Worm (Caenorhabditis elegans) whole organism, L2 larva: Measurements from ENCODE around the gene try-8.

Experiments used
- C34F6.9 ChIP-seq: fragments of 150-350 bp; optimal IDR thresholded peaks from 2 replicates; lab custom pipeline; 2014; ENCODE audit warnings: missing biosample characterization, missing genetic modification characterization
- F13H6.1 ChIP-seq: sonication (generic microtip); optimal IDR thresholded peaks from 2 replicates; lab custom pipeline; 2016; ENCODE audit warnings: missing genetic modification characterization, missing compliant biosample characterization
- R02D3.7 ChIP-seq: fragments of 150-350 bp; optimal IDR thresholded peaks from 2 replicates; lab custom pipeline; 2014; ENCODE audit warnings: missing biosample characterization, missing genetic modification characterization
- Y55F3AM.14 ChIP-seq: fragments of 200-800 bp; sonication (Bioruptor generic); optimal IDR thresholded peaks from 2 replicates; lab custom pipeline; 2018; ENCODE audit warnings: mild to moderate bottlenecking, missing genetic modification characterization, missing compliant biosample characterization
- ZK546.5 ChIP-seq: sonication (generic microtip); optimal IDR thresholded peaks from 2 replicates; lab custom pipeline; 2017; ENCODE audit warnings: missing biosample characterization, missing genetic modification characterization
- alr-1 ChIP-seq: fragments of 150-350 bp; optimal IDR thresholded peaks from 2 replicates; lab custom pipeline; 2014; ENCODE audit warnings: missing biosample characterization, missing genetic modification characterization
- aly-2 ChIP-seq: fragments of 150-350 bp; optimal IDR thresholded peaks from 2 replicates; lab custom pipeline; 2014; ENCODE audit warnings: missing biosample characterization, missing genetic modification characterization
- ama-1 ChIP-seq: fragments of 150-350 bp; optimal IDR thresholded peaks from 2 replicates; lab custom pipeline; 2018; ENCODE audit warnings: inconsistent platforms
- blmp-1 ChIP-seq: sonication (generic microtip); optimal IDR thresholded peaks from 2 replicates; lab custom pipeline; 2017; ENCODE audit warnings: missing genetic modification characterization, mild to moderate bottlenecking, missing compliant biosample characterization, antibody characterized with exemption, moderate library complexity; ENCODE audit not compliant: insufficient read depth
- ceh-16 ChIP-seq: fragments of 150-350 bp; optimal IDR thresholded peaks from 2 replicates; lab custom pipeline; 2014; ENCODE audit warnings: missing biosample characterization, missing genetic modification characterization
- crh-2 ChIP-seq: sonication (generic microtip); optimal IDR thresholded peaks from 2 replicates; lab custom pipeline; 2017; ENCODE audit warnings: missing biosample characterization, missing genetic modification characterization
- dmd-4 ChIP-seq: sonication (generic microtip); optimal IDR thresholded peaks from 2 replicates; lab custom pipeline; 2017; ENCODE audit warnings: missing biosample characterization, missing genetic modification characterization
- elt-1 ChIP-seq: fragments of 150-350 bp; optimal IDR thresholded peaks from 2 replicates; lab custom pipeline; 2014; ENCODE audit warnings: missing biosample characterization, missing genetic modification characterization
- elt-3 ChIP-seq: sonication (generic microtip); optimal IDR thresholded peaks from 2 replicates; lab custom pipeline; 2017; ENCODE audit warnings: missing biosample characterization, missing genetic modification characterization
- fos-1 ChIP-seq: fragments of 150-350 bp; optimal IDR thresholded peaks from 2 replicates; lab custom pipeline; 2014; ENCODE audit warnings: missing biosample characterization, missing genetic modification characterization
- gmeb-1 ChIP-seq: fragments of 150-350 bp; optimal IDR thresholded peaks from 2 replicates; lab custom pipeline; 2014; ENCODE audit warnings: missing biosample characterization, missing genetic modification characterization
- lin-39 ChIP-seq: fragments of 150-350 bp; optimal IDR thresholded peaks from 2 replicates; lab custom pipeline; 2014; ENCODE audit warnings: missing biosample characterization, missing genetic modification reagents, missing genetic modification characterization
- lsy-2 ChIP-seq, 2 experiments: fragments of 150-350 bp in 1 of 2; sonication (generic microtip) in 1 of 2; optimal IDR thresholded peaks; 2 replicates each; lab custom pipeline; 2014 to 2017; ENCODE audit warnings: missing biosample characterization in 2 of 2, missing genetic modification characterization in 2 of 2
- mab-5 ChIP-seq: fragments of 150-350 bp; optimal IDR thresholded peaks from 2 replicates; lab custom pipeline; 2014; ENCODE audit warnings: missing biosample characterization, missing genetic modification characterization
- mbf-1 ChIP-seq: sonication (generic microtip); optimal IDR thresholded peaks from 2 replicates; lab custom pipeline; 2017; ENCODE audit warnings: missing biosample characterization, missing genetic modification characterization
- mdl-1 ChIP-seq, 2 experiments: fragments of 150-350 bp in 1 of 2; sonication (generic microtip) in 1 of 2; optimal IDR thresholded peaks; 2 replicates each; lab custom pipeline; 2017; ENCODE audit warnings: missing biosample characterization in 2 of 2, missing genetic modification characterization in 2 of 2
- nhr-11 ChIP-seq: fragments of 150-350 bp; optimal IDR thresholded peaks from 2 replicates; lab custom pipeline; 2014; ENCODE audit warnings: missing biosample characterization, missing genetic modification characterization
- nhr-12 ChIP-seq: fragments of 150-350 bp; optimal IDR thresholded peaks from 2 replicates; lab custom pipeline; 2014; ENCODE audit warnings: missing biosample characterization, missing genetic modification characterization
- nhr-21 ChIP-seq: fragments of 150-350 bp; optimal IDR thresholded peaks from 2 replicates; lab custom pipeline; 2014; ENCODE audit warnings: missing biosample characterization, missing genetic modification characterization
- nhr-23 ChIP-seq: fragments of 150-350 bp; optimal IDR thresholded peaks from 2 replicates; lab custom pipeline; 2014; ENCODE audit warnings: missing biosample characterization, missing genetic modification reagents, missing genetic modification characterization
- nhr-237 ChIP-seq: fragments of 150-350 bp; optimal IDR thresholded peaks from 2 replicates; lab custom pipeline; 2014; ENCODE audit warnings: missing biosample characterization, missing genetic modification characterization
- nhr-25 ChIP-seq: fragments of 150-350 bp; sonication (generic microtip); optimal IDR thresholded peaks from 3 replicates; lab custom pipeline; 2014; ENCODE audit warnings: missing biosample characterization, missing genetic modification characterization
- nhr-6 ChIP-seq: fragments of 150-350 bp; optimal IDR thresholded peaks from 2 replicates; lab custom pipeline; 2014; ENCODE audit warnings: missing biosample characterization, missing genetic modification characterization
- nhr-77 ChIP-seq: fragments of 150-350 bp; optimal IDR thresholded peaks from 2 replicates; lab custom pipeline; 2014; ENCODE audit warnings: missing biosample characterization, missing genetic modification characterization
- peb-1 ChIP-seq: fragments of 150-350 bp; optimal IDR thresholded peaks from 2 replicates; lab custom pipeline; 2014; ENCODE audit warnings: missing biosample characterization, missing genetic modification characterization
- sma-3 ChIP-seq: sonication (generic microtip); optimal IDR thresholded peaks from 2 replicates; lab custom pipeline; 2016; ENCODE audit warnings: missing genetic modification reagents, missing genetic modification characterization, missing compliant biosample characterization
- sma-9 ChIP-seq, 2 experiments: fragments of 150-350 bp in 1 of 2; sonication (generic microtip) in 1 of 2; optimal IDR thresholded peaks; 2 replicates each; lab custom pipeline; 2014 to 2016; ENCODE audit warnings: missing genetic modification characterization in 2 of 2, mild to moderate bottlenecking in 1 of 2, missing biosample characterization in 1 of 2, missing compliant biosample characterization in 1 of 2, missing genetic modification reagents in 1 of 2, moderate library complexity in 1 of 2
- snpc-4 ChIP-seq: fragments of 150-350 bp; optimal IDR thresholded peaks from 2 replicates; lab custom pipeline; 2014; ENCODE audit warnings: missing biosample characterization, missing genetic modification characterization
- unc-39 ChIP-seq: fragments of 150-350 bp; optimal IDR thresholded peaks from 2 replicates; lab custom pipeline; 2014; ENCODE audit warnings: missing biosample characterization, missing genetic modification characterization
- unc-55 ChIP-seq: fragments of 150-350 bp; sonication (generic microtip); optimal IDR thresholded peaks from 3 replicates; lab custom pipeline; 2014; ENCODE audit warnings: missing biosample characterization, missing genetic modification reagents, missing genetic modification characterization
- zag-1 ChIP-seq: fragments of 150-350 bp; optimal IDR thresholded peaks from 2 replicates; lab custom pipeline; 2014; ENCODE audit warnings: missing biosample characterization, missing genetic modification characterization
- ztf-1 ChIP-seq: fragments of 200-800 bp; sonication (Bioruptor generic); conservative IDR thresholded peaks from 2 replicates; pipeline ENCODE4 v1.3.6; 2022; ENCODE audit warnings: missing genetic modification characterization, missing compliant biosample characterization
- ztf-11 ChIP-seq: sonication (generic microtip); optimal IDR thresholded peaks from 2 replicates; lab custom pipeline; 2017; ENCODE audit warnings: missing biosample characterization, missing genetic modification characterization
- ztf-4 ChIP-seq: fragments of 150-350 bp; optimal IDR thresholded peaks from 2 replicates; lab custom pipeline; 2014; ENCODE audit warnings: missing biosample characterization, missing genetic modification characterization

The try-8 gene

ce11 chrV:7454236-7454635, at the start of gene try-8:
Gene try-8, minus strand, starts transcription at chrV:7454336.
- TF ChIP-seq mab-5 (no peak), nhr-25 (no peak), ztf-1 (GFP tag; lab: Robert Waterston, UW) (no peak), nhr-23 (tag; lab: Kevin White, UChicago) (no peak), ztf-11 (no peak), ceh-16 (no peak), R02D3.7 (tag; lab: Kevin White, UChicago) (no peak), sma-3 (GFP tag; lab: Kevin White, UChicago) (no peak)

- TF ChIP-seq peb-1 (tag; lab: Kevin White, UChicago): no peak
- no peak for TF ChIP-seq elt-3 (tag; lab: Kevin White, UChicago)
- no peak for TF ChIP-seq nhr-25
- no peak for TF ChIP-seq nhr-12
- no peak for TF ChIP-seq R02D3.7 (tag; lab: Kevin White, UChicago)
- TF ChIP-seq ztf-11: no peak
- no peak for TF ChIP-seq zag-1 (tag; lab: Kevin White, UChicago)
- TF ChIP-seq sma-9 (GFP tag; optimal IDR thresholded peaks at IDR 0.05; lab: Kevin White, UChicago): no peak
- TF ChIP-seq sma-9 (tag; optimal IDR thresholded peaks at IDR 0.05; lab: Kevin White, UChicago): no peak
- TF ChIP-seq nhr-77 (tag; lab: Kevin White, UChicago): no peak
- no peak for TF ChIP-seq C34F6.9 (tag; lab: Kevin White, UChicago)
- TF ChIP-seq nhr-237 (tag; lab: Kevin White, UChicago): no peak
- no peak for TF ChIP-seq snpc-4 (tag; lab: Kevin White, UChicago)
- TF ChIP-seq lin-39 (tag; lab: Kevin White, UChicago): no peak
- no peak for TF ChIP-seq nhr-6 (tag; lab: Kevin White, UChicago)
- TF ChIP-seq unc-39: no peak
- TF ChIP-seq Y55F3AM.14 (GFP tag; lab: Kevin White, UChicago): no peak
Measured at ce11 chrV:7501194-7501593, 47.1 kb upstream of the try-8 start.

ce11 chrV:7497440-7497839, 43.3 kb upstream of the try-8 start, which contains the start of gene srh-79:
Gene srh-79, plus strand, starts transcription at chrV:7497740.
- TF ChIP-seq ceh-16: no peak
- no peak for TF ChIP-seq mdl-1 (tag; optimal IDR thresholded peaks at IDR 0.05; lab: Kevin White, UChicago)
- TF ChIP-seq ztf-4: no peak
- no peak for TF ChIP-seq nhr-6 (tag; lab: Kevin White, UChicago)
- TF ChIP-seq unc-39: no peak
- TF ChIP-seq nhr-11 (tag; lab: Kevin White, UChicago): no peak
- no peak for TF ChIP-seq nhr-237 (tag; lab: Kevin White, UChicago)
- no peak for TF ChIP-seq sma-9 (GFP tag; optimal IDR thresholded peaks at IDR 0.05; lab: Kevin White, UChicago)
- no peak for TF ChIP-seq sma-9 (tag; optimal IDR thresholded peaks at IDR 0.05; lab: Kevin White, UChicago)
- TF ChIP-seq ztf-1 (GFP tag; lab: Robert Waterston, UW): no peak
- no peak for TF ChIP-seq ZK546.5
- no peak for TF ChIP-seq peb-1 (tag; lab: Kevin White, UChicago)
- TF ChIP-seq dmd-4 (tag; lab: Kevin White, UChicago): no peak
- TF ChIP-seq snpc-4 (tag; lab: Kevin White, UChicago): no peak
- TF ChIP-seq unc-55 (GFP tag; lab: Kevin White, UChicago): no peak
- TF ChIP-seq ama-1 (lab: Kevin White, UChicago): no peak
- no peak for TF ChIP-seq F13H6.1 (tag; lab: Kevin White, UChicago)
- no peak for TF ChIP-seq gmeb-1 (tag; lab: Kevin White, UChicago)
- no peak for TF ChIP-seq lsy-2 (tag; optimal IDR thresholded peaks at IDR 0.05; lab: Kevin White, UChicago)
- no peak for TF ChIP-seq blmp-1

ce11 chrV:7495189-7495588, 41.1 kb upstream of the try-8 start, which contains the start of gene srbc-11:
Gene srbc-11, minus strand, starts transcription at chrV:7495289.
- TF ChIP-seq Y55F3AM.14 (GFP tag; lab: Kevin White, UChicago): no peak
- TF ChIP-seq ztf-1 (GFP tag; lab: Robert Waterston, UW): no peak
- no peak for TF ChIP-seq blmp-1
- TF ChIP-seq nhr-23 (tag; lab: Kevin White, UChicago): no peak
- TF ChIP-seq R02D3.7 (tag; lab: Kevin White, UChicago): no peak
- TF ChIP-seq elt-3 (tag; lab: Kevin White, UChicago): no peak
- TF ChIP-seq ceh-16: no peak
- no peak for TF ChIP-seq nhr-6 (tag; lab: Kevin White, UChicago)
- no peak for TF ChIP-seq ZK546.5
- TF ChIP-seq alr-1 (tag; lab: Kevin White, UChicago): no peak
- no peak for TF ChIP-seq sma-3 (GFP tag; lab: Kevin White, UChicago)
- no peak for TF ChIP-seq elt-1 (tag; lab: Kevin White, UChicago)
- no peak for TF ChIP-seq nhr-21 (tag; lab: Kevin White, UChicago)
- TF ChIP-seq aly-2: no peak
- no peak for TF ChIP-seq ama-1 (lab: Kevin White, UChicago)
- no peak for TF ChIP-seq mbf-1 (tag; lab: Kevin White, UChicago)
- TF ChIP-seq nhr-11 (tag; lab: Kevin White, UChicago): no peak
- no peak for TF ChIP-seq fos-1
- no peak for TF ChIP-seq nhr-25
- TF ChIP-seq crh-2 (tag; lab: Kevin White, UChicago): no peak
